Worm (Caenorhabditis elegans) whole organism, L3 larva: ENCODE results near the gene hcp-2.
A peak's percentile ranks its signal among the peaks of the same experiment; 100 is the strongest.

Source experiments
- elt-2 ChIP-seq: sonication (generic microtip); optimal IDR thresholded peaks from 2 replicates; lab custom pipeline; 2016; ENCODE audit warnings: missing genetic modification reagents, mild to moderate bottlenecking, missing genetic modification characterization, missing compliant biosample characterization
- nhr-28 ChIP-seq: fragments of 150-350 bp; optimal IDR thresholded peaks from 2 replicates; lab custom pipeline; 2014; ENCODE audit warnings: missing biosample characterization, missing genetic modification characterization
- skn-1 ChIP-seq: fragments of 150-350 bp; optimal IDR thresholded peaks from 2 replicates; lab custom pipeline; 2014; ENCODE audit warnings: missing biosample characterization, missing genetic modification characterization

hcp-2 gene

DNA sequence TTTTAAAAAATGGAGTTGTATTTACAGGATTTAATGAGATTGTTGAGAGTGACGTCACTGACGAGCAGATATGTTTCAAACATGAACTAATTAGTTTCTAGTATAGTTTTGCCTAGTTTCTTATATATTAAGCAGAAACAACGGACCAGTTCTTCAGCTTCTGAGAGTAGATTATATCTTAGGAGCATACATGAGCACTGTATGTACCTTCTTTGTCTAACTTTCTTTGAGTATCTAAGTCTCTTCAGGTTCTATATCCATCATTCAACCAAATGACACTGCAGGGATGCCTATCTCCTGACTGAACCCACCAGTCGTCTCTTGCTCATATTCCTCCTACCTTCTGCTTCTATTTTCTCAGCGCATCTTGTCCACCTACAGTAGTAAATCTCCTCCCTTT is 51.1 kb downstream of the hcp-2 start, which contains the start of gene her-1:
TSS of gene her-1 (plus strand) at position 301 of the 400 bp plus-strand sequence.
- no peak for TF ChIP-seq nhr-28 (tag; lab: Kevin White, UChicago)

DNA sequence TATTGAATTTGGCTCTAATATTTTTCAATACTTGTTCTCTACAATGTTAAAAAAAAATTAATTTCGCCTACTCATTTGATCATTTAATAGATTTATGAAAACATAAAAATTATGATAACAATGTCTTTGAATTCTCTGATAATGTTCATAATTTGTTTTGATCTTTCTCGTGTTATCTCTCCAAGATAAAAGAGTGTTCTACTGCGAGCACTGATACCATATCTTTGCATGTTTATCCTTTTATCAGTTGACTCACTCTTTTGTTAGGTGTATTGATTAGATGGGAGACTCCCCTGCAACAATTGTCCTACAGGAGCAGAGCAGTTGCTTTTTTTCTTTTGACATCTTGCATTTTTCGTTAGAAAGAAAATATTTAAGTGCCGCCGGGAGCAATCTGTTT is 53.6 kb downstream of the hcp-2 start:
- no peak for TF ChIP-seq skn-1
- TF ChIP-seq elt-2 (tag; lab: Kevin White, UChicago) = peak; percentile 15
